Fruit fly (Drosophila melanogaster) whole organism, embryonic: ENCODE measurements around the gene Atg14.

ENCODE experiments used
- CG11696 ChIP-seq: fragments of 200-800 bp; sonication (Bioruptor generic); IDR thresholded peaks from 2 replicates; pipeline ENCODE4 v1.3.6; 2022; ENCODE audit warnings: missing biosample characterization, missing genetic modification characterization
- CG13424 ChIP-seq: fragments of 200-800 bp; sonication (Bioruptor generic); optimal IDR thresholded peaks from 2 replicates; lab custom pipeline; 2019; ENCODE audit warnings: missing biosample characterization, mild to moderate bottlenecking, missing genetic modification characterization, moderate library complexity
- CG18599 ChIP-seq: fragments of 200-800 bp; sonication (Bioruptor generic); optimal IDR thresholded peaks from 3 replicates; lab custom pipeline; 2017; ENCODE audit warnings: missing biosample characterization, missing genetic modification characterization, mild to moderate bottlenecking, moderate library complexity, missing genetic modification reagents
- CG18764 ChIP-seq: fragments of 200-800 bp; sonication (Bioruptor generic); optimal IDR thresholded peaks from 3 replicates; lab custom pipeline; 2016; ENCODE audit warnings: missing biosample characterization, missing genetic modification characterization
- CG6854 ChIP-seq: fragments of 200-800 bp; sonication (Bioruptor generic); optimal IDR thresholded peaks from 3 replicates; lab custom pipeline; 2017; ENCODE audit warnings: missing biosample characterization, mild to moderate bottlenecking, missing genetic modification characterization
- CG7786 ChIP-seq: fragments of 200-800 bp; sonication (Bioruptor generic); optimal IDR thresholded peaks from 2 replicates; lab custom pipeline; 2016; ENCODE audit warnings: missing biosample characterization, missing genetic modification characterization
- CG9437 ChIP-seq: fragments of 200-800 bp; sonication (Bioruptor generic); optimal IDR thresholded peaks from 2 replicates; lab custom pipeline; 2018; ENCODE audit warnings: missing biosample characterization, mild to moderate bottlenecking, missing genetic modification characterization
- CTCF ChIP-seq: fragments of 200-800 bp; sonication (Bioruptor generic); optimal IDR thresholded peaks from 2 replicates; lab custom pipeline; 2017; ENCODE audit warnings: missing biosample characterization, mild to moderate bottlenecking, missing genetic modification characterization, moderate library complexity
- E2f1 ChIP-seq: fragments of 200-800 bp; sonication (Bioruptor generic); IDR thresholded peaks from 2 replicates; pipeline ENCODE4 v1.3.6; 2022; ENCODE audit warnings: missing biosample characterization, missing genetic modification characterization
- ERR ChIP-seq: fragments of 200-800 bp; sonication (Bioruptor generic); optimal IDR thresholded peaks from 2 replicates; lab custom pipeline; 2016; ENCODE audit warnings: missing biosample characterization, missing genetic modification characterization
- GATAe ChIP-seq: fragments of 200-800 bp; sonication (Bioruptor generic); conservative IDR thresholded peaks from 2 replicates; pipeline ENCODE4 v1.3.6; 2022; ENCODE audit warnings: missing biosample characterization, missing genetic modification characterization
- H2.0 ChIP-seq: fragments of 200-800 bp; sonication (Bioruptor generic); IDR thresholded peaks from 2 replicates; pipeline ENCODE4 v1.3.6; 2022; ENCODE audit warnings: missing biosample characterization, missing genetic modification characterization
- HLHmδ ChIP-seq: fragments of 200-800 bp; sonication (Bioruptor generic); optimal IDR thresholded peaks from 2 replicates; lab custom pipeline; 2018; ENCODE audit warnings: missing biosample characterization, mild to moderate bottlenecking, missing genetic modification characterization, moderate library complexity
- Med ChIP-seq: fragments of 200-800 bp; sonication (Bioruptor generic); peaks from one replicate; lab custom pipeline; 2016; ENCODE audit warnings: missing biosample characterization, missing genetic modification characterization, mild to moderate bottlenecking, inconsistent platforms, moderate library complexity
- PHDP ChIP-seq: fragments of 200-800 bp; sonication (Bioruptor generic); optimal IDR thresholded peaks from 3 replicates; lab custom pipeline; 2018; ENCODE audit warnings: missing biosample characterization, mild to moderate bottlenecking, missing genetic modification characterization, moderate library complexity
- Poxn ChIP-seq: fragments of 200-800 bp; sonication (Bioruptor generic); IDR thresholded peaks from 2 replicates; pipeline ENCODE4 v1.3.6; 2022; ENCODE audit warnings: missing biosample characterization, missing genetic modification characterization
- Xbp1 ChIP-seq: fragments of 200-800 bp; sonication (Bioruptor generic); optimal IDR thresholded peaks from 3 replicates; lab custom pipeline; 2016; ENCODE audit warnings: missing biosample characterization, mild to moderate bottlenecking, missing genetic modification characterization
- bbx ChIP-seq: fragments of 200-800 bp; sonication (Bioruptor generic); IDR thresholded peaks from 2 replicates; pipeline ENCODE4 v1.3.6; 2022; ENCODE audit warnings: missing biosample characterization, missing genetic modification characterization; ENCODE audit not compliant: partially characterized antibody
- bcd ChIP-seq: fragments of 200-800 bp; sonication (Bioruptor generic); optimal IDR thresholded peaks from 2 replicates; lab custom pipeline; 2017; ENCODE audit warnings: missing biosample characterization, mild to moderate bottlenecking, missing genetic modification characterization
- chinmo ChIP-seq: fragments of 200-800 bp; sonication (Bioruptor generic); IDR thresholded peaks from 4 replicates; pipeline ENCODE4 v1.3.6; 2022; ENCODE audit warnings: missing biosample characterization, missing genetic modification characterization; ENCODE audit not compliant: partially characterized antibody
- ci ChIP-seq: fragments of 200-800 bp; sonication (Bioruptor generic); IDR thresholded peaks from 3 replicates; pipeline ENCODE4 v1.3.6; 2022; ENCODE audit warnings: missing biosample characterization, missing genetic modification characterization
- crc ChIP-seq: fragments of 200-800 bp; sonication (Bioruptor generic); optimal IDR thresholded peaks from 2 replicates; lab custom pipeline; 2016; ENCODE audit warnings: missing biosample characterization, missing genetic modification characterization
- disco-r ChIP-seq: fragments of 200-800 bp; sonication (Bioruptor generic); optimal IDR thresholded peaks from 2 replicates; lab custom pipeline; 2016; ENCODE audit warnings: missing biosample characterization, missing genetic modification characterization
- dm ChIP-seq: fragments of 200-800 bp; sonication (Bioruptor generic); optimal IDR thresholded peaks from 3 replicates; lab custom pipeline; 2016; ENCODE audit warnings: missing biosample characterization, missing genetic modification characterization
- exex ChIP-seq: fragments of 200-800 bp; sonication (Bioruptor generic); optimal IDR thresholded peaks from 4 replicates; lab custom pipeline; 2018; ENCODE audit warnings: missing biosample characterization, mild to moderate bottlenecking, missing genetic modification characterization, moderate library complexity
- fd96Cb ChIP-seq: fragments of 200-800 bp; sonication (Bioruptor generic); optimal IDR thresholded peaks from 2 replicates; lab custom pipeline; 2018; ENCODE audit warnings: missing biosample characterization, mild to moderate bottlenecking, missing genetic modification characterization, moderate library complexity
- grn ChIP-seq: fragments of 200-800 bp; sonication (Bioruptor generic); optimal IDR thresholded peaks from 3 replicates; lab custom pipeline; 2017; ENCODE audit warnings: missing biosample characterization, missing genetic modification characterization
- h ChIP-seq: fragments of >200 bp; optimal IDR thresholded peaks from 2 replicates; lab custom pipeline; 2017
- hkb ChIP-seq, 2 experiments: fragments of 200-800 bp in 1 of 2; fragments of >200 bp in 1 of 2; sonication (Bioruptor generic) in 1 of 2; IDR thresholded peaks in 1 of 2; optimal IDR thresholded peaks in 1 of 2; 2 replicates each; pipeline versions ENCODE4 v1.3.6 to Lab custom; 2017 to 2022; ENCODE audit warnings: missing biosample characterization in 1 of 2, missing genetic modification characterization in 1 of 2
- hth ChIP-seq: fragments of >200 bp; optimal IDR thresholded peaks from 2 replicates; lab custom pipeline; 2017; ENCODE audit warnings: inconsistent platforms
- mirr ChIP-seq: fragments of 200-800 bp; sonication (Bioruptor generic); optimal IDR thresholded peaks from 3 replicates; lab custom pipeline; 2018; ENCODE audit warnings: missing biosample characterization, mild to moderate bottlenecking, missing genetic modification characterization
- oc ChIP-seq: fragments of 200-800 bp; sonication (Bioruptor generic); optimal IDR thresholded peaks from 2 replicates; lab custom pipeline; 2018; ENCODE audit warnings: missing biosample characterization, mild to moderate bottlenecking, missing genetic modification characterization, moderate library complexity
- odd ChIP-seq: fragments of 200-800 bp; sonication (Bioruptor generic); optimal IDR thresholded peaks from 2 replicates; lab custom pipeline; 2017; ENCODE audit warnings: missing biosample characterization, mild to moderate bottlenecking, missing genetic modification characterization
- pan ChIP-seq, 4 experiments: fragments of >200 bp in 3 of 4; fragments of 200-800 bp in 1 of 4; sonication (Bioruptor generic) in 1 of 4; optimal IDR thresholded peaks in 3 of 4; IDR thresholded peaks in 1 of 4; 2 replicates each; pipeline versions ENCODE4 v1.3.6 to Lab custom; 2017 to 2022; ENCODE audit warnings: missing biosample characterization in 2 of 4, missing genetic modification characterization in 2 of 4, mixed read lengths in 1 of 4
- pros ChIP-seq: fragments of 200-800 bp; sonication (Bioruptor generic); optimal IDR thresholded peaks from 3 replicates; lab custom pipeline; 2019; ENCODE audit warnings: missing biosample characterization, mild to moderate bottlenecking, missing genetic modification characterization, moderate library complexity
- ranshi ChIP-seq: fragments of 200-800 bp; sonication (Bioruptor generic); IDR thresholded peaks from 2 replicates; pipeline ENCODE4 v1.3.6; 2022; ENCODE audit warnings: missing biosample characterization, missing genetic modification characterization
- sd ChIP-seq: fragments of 200-800 bp; sonication (Bioruptor generic); optimal IDR thresholded peaks from 3 replicates; lab custom pipeline; 2018; ENCODE audit warnings: missing biosample characterization, mild to moderate bottlenecking, missing genetic modification characterization, moderate library complexity
- sens ChIP-seq: fragments of 200-800 bp; sonication (Bioruptor generic); peaks from one replicate; lab custom pipeline; 2016; ENCODE audit warnings: missing biosample characterization, missing genetic modification characterization
- seq ChIP-seq: fragments of 200-800 bp; sonication (Bioruptor generic); IDR thresholded peaks from 2 replicates; pipeline ENCODE4 v1.3.6; 2022; ENCODE audit warnings: missing biosample characterization, missing genetic modification characterization
- trh ChIP-seq: fragments of 200-800 bp; sonication (Bioruptor generic); optimal IDR thresholded peaks from 2 replicates; lab custom pipeline; 2016; ENCODE audit warnings: missing biosample characterization, missing genetic modification characterization
- vvl ChIP-seq: fragments of 200-800 bp; sonication (Bioruptor generic); IDR thresholded peaks from 2 replicates; pipeline ENCODE4 v1.3.6; 2022; ENCODE audit warnings: missing biosample characterization, missing genetic modification characterization
- yki ChIP-seq: fragments of >200 bp; optimal IDR thresholded peaks from 3 replicates; lab custom pipeline; 2018
- zf30C ChIP-seq: fragments of 200-800 bp; sonication (Bioruptor generic); optimal IDR thresholded peaks from 3 replicates; lab custom pipeline; 2018; ENCODE audit warnings: missing biosample characterization, mild to moderate bottlenecking, missing genetic modification characterization

Atg14 gene

DNA sequence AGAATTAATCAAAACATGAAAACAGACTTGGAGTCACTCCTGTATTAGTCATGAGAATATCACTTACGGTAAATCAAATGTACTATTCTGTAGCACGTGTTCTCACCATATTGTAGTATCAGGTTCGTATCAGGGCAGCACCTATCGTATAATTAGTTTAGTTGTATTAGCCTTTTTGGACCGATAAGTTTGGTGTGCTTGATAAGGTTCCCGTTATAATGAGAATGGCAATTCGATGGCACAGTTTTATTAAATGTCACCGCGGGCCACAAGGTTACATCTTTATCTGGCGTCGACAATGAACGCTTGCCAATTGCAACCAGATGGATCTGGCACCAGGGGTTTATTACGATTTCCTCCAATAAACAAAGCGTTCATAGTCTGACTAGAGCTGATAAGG is 42.5 kb downstream of the Atg14 start (continued):
- TF ChIP-seq HLHmδ (GFP tag; lab: Kevin White, UChicago), result no peak
- no peak for TF ChIP-seq Med (GFP tag; lab: Kevin White, UChicago)
- TF ChIP-seq CG18764 (GFP tag; lab: Kevin White, UChicago), result no peak
- TF ChIP-seq Poxn (GFP tag; lab: Robert Waterston, UW), result no peak
- no peak for TF ChIP-seq PHDP (tag; lab: Kevin White, UChicago)
- TF ChIP-seq Xbp1, result no peak
- peak; percentile 35; the same call in 1 of the 2 replicates for TF ChIP-seq GATAe
- no peak for TF ChIP-seq trh (GFP tag; lab: Kevin White, UChicago)
- no peak for TF ChIP-seq H2.0 (GFP tag; lab: Robert Waterston, UW)
- peak; percentile 33 for TF ChIP-seq sd
- TF ChIP-seq CG13424 (tag; lab: Kevin White, UChicago), result no peak
- TF ChIP-seq yki (lab: Kevin White, UChicago), result no peak
- peak; percentile 92 for TF ChIP-seq mirr (GFP tag; lab: Kevin White, UChicago)
- no peak for TF ChIP-seq pros (GFP tag; lab: Kevin White, UChicago)
- no peak for TF ChIP-seq E2f1 (GFP tag; lab: Robert Waterston, UW)
- TF ChIP-seq exex (tag; lab: Kevin White, UChicago), result peak; percentile 92
- TF ChIP-seq vvl (GFP tag; lab: Robert Waterston, UW), result no peak
- no peak for TF ChIP-seq bbx
- TF ChIP-seq ERR (GFP tag; lab: Kevin White, UChicago), result no peak
- 0 out of 4 replicates have a peak, but pooled peaks have one; percentile 8 for TF ChIP-seq chinmo (GFP tag; lab: Robert Waterston, UW)
- no peak for TF ChIP-seq CTCF (GFP tag; lab: Kevin White, UChicago)
- TF ChIP-seq h, result no peak

DNA sequence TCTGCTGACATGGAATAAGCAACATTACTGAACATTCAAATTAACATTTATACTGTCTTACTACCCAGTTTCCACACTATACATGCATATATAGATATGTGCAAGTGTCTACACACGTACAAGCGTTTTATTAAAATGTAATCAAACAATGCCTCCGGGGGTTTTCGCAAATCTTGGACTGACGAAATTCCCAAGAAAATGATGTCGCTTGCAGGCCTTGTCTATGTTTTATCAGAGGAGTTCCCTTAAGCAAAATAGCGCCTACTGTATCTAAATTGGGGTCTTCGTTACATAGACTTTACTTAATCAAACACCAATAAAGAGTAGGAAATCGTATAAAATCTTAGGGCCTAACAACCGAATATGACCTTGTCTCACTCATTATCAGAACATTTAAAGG is 43.4 kb downstream of the Atg14 start:
- TF ChIP-seq sens (GFP tag; lab: Kevin White, UChicago) (peak; percentile 7), CG9437 (GFP tag; lab: Kevin White, UChicago) (no peak), disco-r (GFP tag; lab: Kevin White, UChicago) (no peak), CG7786 (GFP tag; lab: Kevin White, UChicago) (no peak), bcd (GFP tag; lab: Kevin White, UChicago) (no peak), vvl (GFP tag; lab: Robert Waterston, UW) (0 out of 2 replicates have a peak, but pooled peaks have one; percentile 23), fd96Cb (no peak), zf30C (GFP tag; lab: Kevin White, UChicago) (no peak)

DNA sequence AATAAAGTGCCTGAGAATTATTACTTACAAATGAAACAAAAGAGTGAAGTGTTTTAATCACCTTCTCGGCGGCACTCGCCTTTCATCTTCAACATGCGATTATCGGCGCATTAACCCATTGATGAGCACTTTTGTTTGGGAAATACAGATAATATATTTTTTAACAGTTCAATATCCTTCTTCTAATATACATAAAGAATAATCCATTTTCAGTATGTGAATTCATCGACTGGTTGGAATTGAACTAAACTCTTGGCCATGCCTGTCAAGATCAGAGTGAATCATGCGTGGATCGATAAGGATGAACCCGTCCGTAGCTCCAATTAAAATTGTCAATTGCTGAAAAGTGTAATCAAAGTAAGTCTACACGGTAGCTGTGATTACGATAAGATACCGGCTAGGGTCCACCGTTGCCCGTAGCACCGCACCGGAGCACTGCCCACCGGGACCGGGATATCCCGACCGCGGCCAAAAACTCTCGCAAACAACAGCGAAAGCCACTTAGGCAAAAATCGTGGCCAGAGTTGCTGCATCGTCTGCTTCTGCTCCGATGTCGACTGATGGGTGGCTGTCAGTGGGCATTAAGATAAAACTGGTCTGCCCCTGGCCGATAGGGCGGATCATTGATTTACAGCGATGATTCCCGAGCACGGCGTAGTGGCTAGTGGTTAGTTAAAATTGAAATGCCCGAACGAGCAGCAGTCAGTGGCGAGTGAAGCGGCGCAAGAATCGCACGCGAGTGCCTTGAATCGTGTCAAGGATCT is 48.9 kb downstream of the Atg14 start, which contains the start of gene CG11898:
CG11898 (plus strand) TSS at position 714 of the 764 bp plus-strand sequence.
- no peak for TF ChIP-seq hkb (optimal IDR thresholded peaks at IDR 0.05; lab: Kevin White, UChicago)
- TF ChIP-seq hkb (GFP tag; IDR thresholded peaks at IDR 0.05; lab: Robert Waterston, UW), result no peak
- TF ChIP-seq hth, result no peak
- TF ChIP-seq dm (GFP tag; lab: Kevin White, UChicago), result no peak
- no peak for TF ChIP-seq pan (optimal IDR thresholded peaks at IDR 0.05; lab: Kevin White, UChicago)
- TF ChIP-seq pan (GFP tag; optimal IDR thresholded peaks at IDR 0.05 in 1 of 2, IDR thresholded peaks at IDR 0.05 in 1 of 2), result peak in 1 of 2 experiments; percentile 26
- TF ChIP-seq mirr (GFP tag; lab: Kevin White, UChicago), result peak; percentile 36
- TF ChIP-seq seq (GFP tag; lab: Robert Waterston, UW), result no peak
- peak; percentile 56 for TF ChIP-seq CG11696 (GFP tag; lab: Robert Waterston, UW)
- no peak for TF ChIP-seq ci (GFP tag; lab: Robert Waterston, UW)
- peak; percentile 60 for TF ChIP-seq grn (GFP tag; lab: Kevin White, UChicago)
- TF ChIP-seq H2.0 (GFP tag; lab: Robert Waterston, UW), result no peak
- TF ChIP-seq oc (tag; lab: Kevin White, UChicago), result no peak
- TF ChIP-seq odd (GFP tag; lab: Kevin White, UChicago), result no peak
- TF ChIP-seq ranshi (GFP tag; lab: Robert Waterston, UW), result no peak
- TF ChIP-seq CG6854, result no peak
- TF ChIP-seq CG18599, result peak; percentile 36
- peak; percentile 84 for TF ChIP-seq exex (tag; lab: Kevin White, UChicago)
- TF ChIP-seq crc, result no peak
- TF ChIP-seq, all 482 proteins: peak for 6
